Fruit fly (Drosophila melanogaster): ENCODE data around the gene Bin1.

DNA sequence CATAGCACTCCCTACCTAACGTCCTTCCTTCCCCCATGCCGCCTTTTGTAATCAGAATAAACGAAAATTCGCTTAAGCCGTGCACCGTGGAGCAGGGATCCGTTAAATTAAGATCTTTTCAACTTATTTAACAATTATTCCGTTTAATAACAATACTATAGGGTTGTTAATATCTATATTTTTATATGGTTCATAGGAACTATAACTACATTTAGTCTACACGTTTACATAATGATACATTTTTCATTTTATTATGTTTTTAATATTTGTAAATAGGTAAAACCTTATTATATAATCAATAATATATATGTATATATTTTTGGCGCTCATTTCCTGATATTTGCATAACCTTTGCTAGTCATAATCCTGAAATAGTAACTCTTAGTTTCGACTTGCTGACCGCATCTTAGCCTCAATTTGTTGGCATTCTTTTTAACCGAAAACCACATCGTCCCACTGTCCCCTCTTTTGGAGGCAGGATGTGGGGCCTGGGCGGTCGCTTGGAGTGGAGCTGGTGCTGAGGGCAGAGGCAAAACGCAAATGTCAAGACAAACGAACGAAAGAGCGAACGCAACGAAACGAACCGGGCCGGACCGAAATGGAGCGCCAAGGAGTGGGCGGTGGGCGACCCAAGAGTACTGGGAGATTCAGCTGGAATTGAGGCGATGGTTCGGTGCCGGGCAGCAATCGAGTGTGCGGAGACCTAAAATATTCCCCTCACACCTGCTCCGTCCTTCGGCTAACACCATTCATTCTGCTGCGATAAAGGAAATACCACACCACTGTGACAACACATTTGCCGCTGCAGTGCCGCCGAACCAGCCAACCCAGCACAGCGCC lies 20.6 kb upstream of the Bin1 start:
- TF ChIP-seq ttk (optimal IDR thresholded peaks at IDR 0.05), result no peak
- TF ChIP-seq h (optimal IDR thresholded peaks at IDR 0.05), result no peak

All from Kc167 (cell line).